Worm (Caenorhabditis elegans) whole organism, L2 larva: Measurements from ENCODE around the gene unc-132.

ENCODE experiments used
- C34F6.9 ChIP-seq: fragments of 150-350 bp; optimal IDR thresholded peaks from 2 replicates; lab custom pipeline; 2014; ENCODE audit warnings: missing biosample characterization, missing genetic modification characterization
- F13H6.1 ChIP-seq: sonication (generic microtip); optimal IDR thresholded peaks from 2 replicates; lab custom pipeline; 2016; ENCODE audit warnings: missing genetic modification characterization, missing compliant biosample characterization
- Y55F3AM.14 ChIP-seq: fragments of 200-800 bp; sonication (Bioruptor generic); optimal IDR thresholded peaks from 2 replicates; lab custom pipeline; 2018; ENCODE audit warnings: mild to moderate bottlenecking, missing genetic modification characterization, missing compliant biosample characterization
- ZK546.5 ChIP-seq: sonication (generic microtip); optimal IDR thresholded peaks from 2 replicates; lab custom pipeline; 2017; ENCODE audit warnings: missing biosample characterization, missing genetic modification characterization
- alr-1 ChIP-seq: fragments of 150-350 bp; optimal IDR thresholded peaks from 2 replicates; lab custom pipeline; 2014; ENCODE audit warnings: missing biosample characterization, missing genetic modification characterization
- aly-2 ChIP-seq: fragments of 150-350 bp; optimal IDR thresholded peaks from 2 replicates; lab custom pipeline; 2014; ENCODE audit warnings: missing biosample characterization, missing genetic modification characterization
- ceh-16 ChIP-seq: fragments of 150-350 bp; optimal IDR thresholded peaks from 2 replicates; lab custom pipeline; 2014; ENCODE audit warnings: missing biosample characterization, missing genetic modification characterization
- ceh-82 ChIP-seq: fragments of 150-350 bp; optimal IDR thresholded peaks from 2 replicates; lab custom pipeline; 2014; ENCODE audit warnings: missing biosample characterization, missing genetic modification characterization
- crh-2 ChIP-seq: sonication (generic microtip); optimal IDR thresholded peaks from 2 replicates; lab custom pipeline; 2017; ENCODE audit warnings: missing biosample characterization, missing genetic modification characterization
- egl-27 ChIP-seq: sonication (generic microtip); optimal IDR thresholded peaks from 3 replicates; lab custom pipeline; 2017; ENCODE audit warnings: missing biosample characterization, missing genetic modification reagents, missing genetic modification characterization
- fos-1 ChIP-seq: fragments of 150-350 bp; optimal IDR thresholded peaks from 2 replicates; lab custom pipeline; 2014; ENCODE audit warnings: missing biosample characterization, missing genetic modification characterization
- gmeb-1 ChIP-seq: fragments of 150-350 bp; optimal IDR thresholded peaks from 2 replicates; lab custom pipeline; 2014; ENCODE audit warnings: missing biosample characterization, missing genetic modification characterization
- lin-13 ChIP-seq: fragments of 150-350 bp; optimal IDR thresholded peaks from 2 replicates; lab custom pipeline; 2014; ENCODE audit warnings: missing biosample characterization, missing genetic modification reagents, missing genetic modification characterization
- lin-39 ChIP-seq: fragments of 150-350 bp; optimal IDR thresholded peaks from 2 replicates; lab custom pipeline; 2014; ENCODE audit warnings: missing biosample characterization, missing genetic modification reagents, missing genetic modification characterization
- lsy-2 ChIP-seq, 2 experiments: fragments of 150-350 bp in 1 of 2; sonication (generic microtip) in 1 of 2; optimal IDR thresholded peaks; 2 replicates each; lab custom pipeline; 2014 to 2017; ENCODE audit warnings: missing biosample characterization in 2 of 2, missing genetic modification characterization in 2 of 2
- mbf-1 ChIP-seq: sonication (generic microtip); optimal IDR thresholded peaks from 2 replicates; lab custom pipeline; 2017; ENCODE audit warnings: missing biosample characterization, missing genetic modification characterization
- mdl-1 ChIP-seq, 2 experiments: fragments of 150-350 bp in 1 of 2; sonication (generic microtip) in 1 of 2; optimal IDR thresholded peaks; 2 replicates each; lab custom pipeline; 2017; ENCODE audit warnings: missing biosample characterization in 2 of 2, missing genetic modification characterization in 2 of 2
- nhr-11 ChIP-seq: fragments of 150-350 bp; optimal IDR thresholded peaks from 2 replicates; lab custom pipeline; 2014; ENCODE audit warnings: missing biosample characterization, missing genetic modification characterization
- nhr-12 ChIP-seq: fragments of 150-350 bp; optimal IDR thresholded peaks from 2 replicates; lab custom pipeline; 2014; ENCODE audit warnings: missing biosample characterization, missing genetic modification characterization
- nhr-129 ChIP-seq: fragments of 150-350 bp; optimal IDR thresholded peaks from 2 replicates; lab custom pipeline; 2014; ENCODE audit warnings: missing biosample characterization, missing genetic modification characterization
- nhr-21 ChIP-seq: fragments of 150-350 bp; optimal IDR thresholded peaks from 2 replicates; lab custom pipeline; 2014; ENCODE audit warnings: missing biosample characterization, missing genetic modification characterization
- nhr-23 ChIP-seq: fragments of 150-350 bp; optimal IDR thresholded peaks from 2 replicates; lab custom pipeline; 2014; ENCODE audit warnings: missing biosample characterization, missing genetic modification reagents, missing genetic modification characterization
- nhr-237 ChIP-seq: fragments of 150-350 bp; optimal IDR thresholded peaks from 2 replicates; lab custom pipeline; 2014; ENCODE audit warnings: missing biosample characterization, missing genetic modification characterization
- nhr-25 ChIP-seq: fragments of 150-350 bp; sonication (generic microtip); optimal IDR thresholded peaks from 3 replicates; lab custom pipeline; 2014; ENCODE audit warnings: missing biosample characterization, missing genetic modification characterization
- nhr-6 ChIP-seq: fragments of 150-350 bp; optimal IDR thresholded peaks from 2 replicates; lab custom pipeline; 2014; ENCODE audit warnings: missing biosample characterization, missing genetic modification characterization
- nhr-77 ChIP-seq: fragments of 150-350 bp; optimal IDR thresholded peaks from 2 replicates; lab custom pipeline; 2014; ENCODE audit warnings: missing biosample characterization, missing genetic modification characterization
- peb-1 ChIP-seq: fragments of 150-350 bp; optimal IDR thresholded peaks from 2 replicates; lab custom pipeline; 2014; ENCODE audit warnings: missing biosample characterization, missing genetic modification characterization
- sem-4 ChIP-seq: fragments of 150-350 bp; optimal IDR thresholded peaks from 2 replicates; lab custom pipeline; 2014; ENCODE audit warnings: missing biosample characterization, missing genetic modification reagents, missing genetic modification characterization
- skn-1 ChIP-seq: sonication (generic microtip); optimal IDR thresholded peaks from 2 replicates; lab custom pipeline; 2017; ENCODE audit warnings: missing biosample characterization, missing genetic modification characterization
- sma-9 ChIP-seq, 2 experiments: fragments of 150-350 bp in 1 of 2; sonication (generic microtip) in 1 of 2; optimal IDR thresholded peaks; 2 replicates each; lab custom pipeline; 2014 to 2016; ENCODE audit warnings: missing genetic modification characterization in 2 of 2, mild to moderate bottlenecking in 1 of 2, missing biosample characterization in 1 of 2, missing compliant biosample characterization in 1 of 2, missing genetic modification reagents in 1 of 2, moderate library complexity in 1 of 2
- snpc-4 ChIP-seq: fragments of 150-350 bp; optimal IDR thresholded peaks from 2 replicates; lab custom pipeline; 2014; ENCODE audit warnings: missing biosample characterization, missing genetic modification characterization
- unc-55 ChIP-seq: fragments of 150-350 bp; sonication (generic microtip); optimal IDR thresholded peaks from 3 replicates; lab custom pipeline; 2014; ENCODE audit warnings: missing biosample characterization, missing genetic modification reagents, missing genetic modification characterization
- unc-62 ChIP-seq: fragments of 150-350 bp; optimal IDR thresholded peaks from 2 replicates; lab custom pipeline; 2014; ENCODE audit warnings: missing biosample characterization, missing genetic modification reagents, missing genetic modification characterization
- zag-1 ChIP-seq: fragments of 150-350 bp; optimal IDR thresholded peaks from 2 replicates; lab custom pipeline; 2014; ENCODE audit warnings: missing biosample characterization, missing genetic modification characterization
- ztf-1 ChIP-seq: fragments of 200-800 bp; sonication (Bioruptor generic); conservative IDR thresholded peaks from 2 replicates; pipeline ENCODE4 v1.3.6; 2022; ENCODE audit warnings: missing genetic modification characterization, missing compliant biosample characterization
- ztf-4 ChIP-seq: fragments of 150-350 bp; optimal IDR thresholded peaks from 2 replicates; lab custom pipeline; 2014; ENCODE audit warnings: missing biosample characterization, missing genetic modification characterization

unc-132 gene

ce11 chrV:3712192-3712591, 25.3 kb downstream of the unc-132 start:
- no peak for TF ChIP-seq nhr-25
- TF ChIP-seq unc-55, result peak; percentile 19
- no peak for TF ChIP-seq nhr-11 (tag; lab: Kevin White, UChicago)
- TF ChIP-seq nhr-12 (tag; lab: Kevin White, UChicago), result no peak
- no peak for TF ChIP-seq mbf-1 (tag; lab: Kevin White, UChicago)

- no peak for TF ChIP-seq egl-27 (tag; lab: Kevin White, UChicago)
- TF ChIP-seq zag-1 (tag; lab: Kevin White, UChicago), result no peak
- no peak for TF ChIP-seq crh-2 (tag; lab: Kevin White, UChicago)
- no peak for TF ChIP-seq nhr-77
- no peak for TF ChIP-seq ztf-1 (GFP tag; lab: Robert Waterston, UW)
- no peak for TF ChIP-seq nhr-129
- TF ChIP-seq mdl-1 (tag; optimal IDR thresholded peaks at IDR 0.05; lab: Kevin White, UChicago), result no peak
- TF ChIP-seq unc-62 (GFP tag; lab: Kevin White, UChicago), result no peak
- TF ChIP-seq ceh-16 (tag; lab: Kevin White, UChicago), result no peak
- TF ChIP-seq peb-1 (tag; lab: Kevin White, UChicago), result no peak
- TF ChIP-seq sma-9 (GFP tag; optimal IDR thresholded peaks at IDR 0.05; lab: Kevin White, UChicago), result no peak
- TF ChIP-seq sma-9 (tag; optimal IDR thresholded peaks at IDR 0.05; lab: Kevin White, UChicago), result no peak
- no peak for TF ChIP-seq lsy-2 (tag; optimal IDR thresholded peaks at IDR 0.05; lab: Kevin White, UChicago)
- TF ChIP-seq lin-39, result no peak
- TF ChIP-seq nhr-23, result no peak
- TF ChIP-seq snpc-4 (tag; lab: Kevin White, UChicago), result no peak
- no peak for TF ChIP-seq ceh-82 (tag; lab: Kevin White, UChicago)
- TF ChIP-seq nhr-237, result no peak
Observed at ce11 chrV:3712955-3713354, 26.0 kb downstream of the unc-132 start.

ce11 chrV:3714750-3715149, 27.8 kb downstream of the unc-132 start:
- no peak for TF ChIP-seq nhr-6
- TF ChIP-seq ZK546.5 (tag; lab: Kevin White, UChicago), result no peak
- TF ChIP-seq C34F6.9 (tag; lab: Kevin White, UChicago), result no peak
- no peak for TF ChIP-seq ceh-82 (tag; lab: Kevin White, UChicago)
- TF ChIP-seq nhr-23, result no peak
- no peak for TF ChIP-seq lin-13 (GFP tag; lab: Kevin White, UChicago)
- TF ChIP-seq Y55F3AM.14, result no peak
- no peak for TF ChIP-seq F13H6.1
- TF ChIP-seq nhr-11 (tag; lab: Kevin White, UChicago), result no peak
- TF ChIP-seq gmeb-1 (tag; lab: Kevin White, UChicago), result no peak
- no peak for TF ChIP-seq skn-1
- no peak for TF ChIP-seq fos-1 (tag; lab: Kevin White, UChicago)

ce11 chrV:3715488-3716019, 28.6 kb downstream of the unc-132 start, which contains the start of gene nrsn-1:
Gene nrsn-1 (minus strand): TSS chrV:3715969.
- TF ChIP-seq ceh-16 (tag; lab: Kevin White, UChicago) (no peak), nhr-237 (no peak), nhr-11 (tag; lab: Kevin White, UChicago) (no peak), aly-2 (no peak), Y55F3AM.14 (no peak), ZK546.5 (tag; lab: Kevin White, UChicago) (no peak), zag-1 (tag; lab: Kevin White, UChicago) (no peak), sem-4 (tag; lab: Kevin White, UChicago) (no peak), nhr-21 (tag; lab: Kevin White, UChicago) (no peak), crh-2 (tag; lab: Kevin White, UChicago) (no peak), ztf-4 (tag; lab: Kevin White, UChicago) (no peak), alr-1 (tag; lab: Kevin White, UChicago) (no peak)
- TF ChIP-seq, all 48 proteins: peak for 0
